Fruit fly (Drosophila melanogaster) whole organism, embryonic: ENCODE results near the gene CG3652.

Experiments
- Antp ChIP-seq: fragments of 200-800 bp; sonication (Bioruptor generic); optimal IDR thresholded peaks from 3 replicates; lab custom pipeline; 2016; ENCODE audit warnings: missing biosample characterization, missing genetic modification characterization
- CG11695 ChIP-seq: fragments of 200-800 bp; sonication (Bioruptor generic); IDR thresholded peaks from 3 replicates; pipeline ENCODE4 v1.3.6; 2022; ENCODE audit warnings: missing biosample characterization, missing genetic modification characterization
- CG12391 ChIP-seq: fragments of 200-800 bp; sonication (Bioruptor generic); optimal IDR thresholded peaks from 3 replicates; lab custom pipeline; 2018; ENCODE audit warnings: missing biosample characterization, mild to moderate bottlenecking, missing genetic modification characterization, moderate library complexity
- CG1603 ChIP-seq: fragments of 200-800 bp; sonication (Bioruptor generic); optimal IDR thresholded peaks from 2 replicates; lab custom pipeline; 2019; ENCODE audit warnings: missing biosample characterization, mild to moderate bottlenecking, missing genetic modification characterization, moderate library complexity
- CG17359 ChIP-seq: fragments of 200-800 bp; sonication (Bioruptor generic); optimal IDR thresholded peaks from 3 replicates; lab custom pipeline; 2018; ENCODE audit warnings: missing biosample characterization, mild to moderate bottlenecking, missing genetic modification characterization, moderate library complexity
- CG18599 ChIP-seq: fragments of 200-800 bp; sonication (Bioruptor generic); optimal IDR thresholded peaks from 3 replicates; lab custom pipeline; 2017; ENCODE audit warnings: missing biosample characterization, missing genetic modification characterization, mild to moderate bottlenecking, moderate library complexity, missing genetic modification reagents
- CG31224 ChIP-seq: fragments of 200-800 bp; sonication (Bioruptor generic); IDR thresholded peaks from 2 replicates; pipeline ENCODE4 v1.3.6; 2022; ENCODE audit warnings: missing biosample characterization, missing genetic modification characterization
- CG31441 ChIP-seq: fragments of 200-800 bp; sonication (Bioruptor generic); IDR thresholded peaks from 2 replicates; pipeline ENCODE4 v1.3.6; 2022; ENCODE audit warnings: missing biosample characterization, missing genetic modification characterization
- CG33213 ChIP-seq: fragments of 200-800 bp; sonication (Bioruptor generic); optimal IDR thresholded peaks from 3 replicates; lab custom pipeline; 2016; ENCODE audit warnings: missing biosample characterization, missing genetic modification characterization
- CG34376 ChIP-seq: fragments of 200-800 bp; sonication (Bioruptor generic); optimal IDR thresholded peaks from 2 replicates; lab custom pipeline; 2018; ENCODE audit warnings: missing biosample characterization, mild to moderate bottlenecking, missing genetic modification characterization
- CG4328 ChIP-seq: fragments of 200-800 bp; sonication (Bioruptor generic); optimal IDR thresholded peaks from 3 replicates; lab custom pipeline; 2017; ENCODE audit warnings: missing biosample characterization, missing genetic modification reagents, missing genetic modification characterization
- CG43689 ChIP-seq: fragments of 200-800 bp; sonication (Bioruptor generic); IDR thresholded peaks from 2 replicates; pipeline ENCODE4 v1.3.6; 2022; ENCODE audit warnings: missing biosample characterization, missing genetic modification characterization
- CG4404 ChIP-seq: fragments of 200-800 bp; sonication (Bioruptor generic); IDR thresholded peaks from 2 replicates; pipeline ENCODE4 v1.3.6; 2022; ENCODE audit warnings: missing biosample characterization, missing genetic modification characterization
- CG4424 ChIP-seq: fragments of 200-800 bp; sonication (Bioruptor generic); optimal IDR thresholded peaks from 3 replicates; lab custom pipeline; 2016; ENCODE audit warnings: missing biosample characterization, missing genetic modification characterization
- CG5245 ChIP-seq: fragments of 200-800 bp; sonication (Bioruptor generic); optimal IDR thresholded peaks from 3 replicates; lab custom pipeline; 2016; ENCODE audit warnings: missing biosample characterization, missing genetic modification characterization
- CG5953 ChIP-seq: fragments of 200-800 bp; sonication (Bioruptor generic); IDR thresholded peaks from 2 replicates; pipeline ENCODE4 v1.3.6; 2022; ENCODE audit warnings: missing biosample characterization, missing genetic modification characterization
- CG6854 ChIP-seq: fragments of 200-800 bp; sonication (Bioruptor generic); optimal IDR thresholded peaks from 3 replicates; lab custom pipeline; 2017; ENCODE audit warnings: missing biosample characterization, mild to moderate bottlenecking, missing genetic modification characterization
- CG7357 ChIP-seq: fragments of 200-800 bp; sonication (Bioruptor generic); IDR thresholded peaks from 3 replicates; pipeline ENCODE4 v1.3.6; 2022; ENCODE audit warnings: missing biosample characterization, missing genetic modification characterization
- CG8944 ChIP-seq: fragments of 200-800 bp; sonication (Bioruptor generic); optimal IDR thresholded peaks from 3 replicates; lab custom pipeline; 2016; ENCODE audit warnings: missing biosample characterization, missing genetic modification characterization
- CG9876 ChIP-seq: fragments of 200-800 bp; sonication (Bioruptor generic); optimal IDR thresholded peaks from 2 replicates; lab custom pipeline; 2016; ENCODE audit warnings: missing biosample characterization, missing genetic modification characterization
- D ChIP-seq, 2 experiments: fragments of 200-800 bp in 1 of 2; fragments of >200 bp in 1 of 2; sonication (Bioruptor generic) in 1 of 2; optimal IDR thresholded peaks; 2 replicates in 1 of 2; 3 replicates in 1 of 2; lab custom pipeline; 2017; ENCODE audit warnings: mild to moderate bottlenecking in 1 of 2, missing biosample characterization in 1 of 2, missing genetic modification characterization in 1 of 2, missing genetic modification reagents in 1 of 2
- Dbx ChIP-seq: fragments of 200-800 bp; sonication (Bioruptor generic); IDR thresholded peaks from 3 replicates; pipeline ENCODE4 v1.3.6; 2022; ENCODE audit warnings: missing biosample characterization, missing genetic modification characterization
- Doc2 ChIP-seq: fragments of 200-800 bp; sonication (Bioruptor generic); IDR thresholded peaks from 2 replicates; pipeline ENCODE4 v1.3.6; 2022; ENCODE audit warnings: missing biosample characterization, missing genetic modification characterization
- Doc3 ChIP-seq: fragments of 200-800 bp; sonication (Bioruptor generic); IDR thresholded peaks from 3 replicates; pipeline ENCODE4 v1.3.6; 2022; ENCODE audit warnings: missing biosample characterization, missing genetic modification characterization; ENCODE audit not compliant: partially characterized antibody
- Eip74EF ChIP-seq, 2 experiments: fragments of 200-800 bp in 1 of 2; fragments of >200 bp in 1 of 2; sonication (Bioruptor generic) in 1 of 2; optimal IDR thresholded peaks; 2 replicates each; lab custom pipeline; 2017 to 2019; ENCODE audit warnings: missing biosample characterization in 2 of 2, missing genetic modification characterization in 2 of 2, mild to moderate bottlenecking in 1 of 2, moderate library complexity in 1 of 2
- Kr ChIP-seq: fragments of 200-800 bp; sonication (Bioruptor generic); optimal IDR thresholded peaks from 2 replicates; lab custom pipeline; 2017; ENCODE audit warnings: missing biosample characterization, mild to moderate bottlenecking, missing genetic modification characterization
- NC2α ChIP-seq: fragments of 200-800 bp; sonication (Bioruptor generic); optimal IDR thresholded peaks from 2 replicates; lab custom pipeline; 2016; ENCODE audit warnings: missing biosample characterization, missing genetic modification characterization
- Sin3A ChIP-seq: fragments of >200 bp; optimal IDR thresholded peaks from 2 replicates; lab custom pipeline; 2018
- br ChIP-seq: fragments of >200 bp; optimal IDR thresholded peaks from 2 replicates; lab custom pipeline; 2017
- ci ChIP-seq: fragments of 200-800 bp; sonication (Bioruptor generic); IDR thresholded peaks from 3 replicates; pipeline ENCODE4 v1.3.6; 2022; ENCODE audit warnings: missing biosample characterization, missing genetic modification characterization
- corto ChIP-seq: fragments of 200-800 bp; sonication (Bioruptor generic); optimal IDR thresholded peaks from 2 replicates; lab custom pipeline; 2016; ENCODE audit warnings: missing biosample characterization, mild to moderate bottlenecking, missing genetic modification characterization, moderate library complexity
- danr ChIP-seq: fragments of 200-800 bp; sonication (Bioruptor generic); IDR thresholded peaks from 2 replicates; pipeline ENCODE4 v1.3.6; 2022; ENCODE audit warnings: missing biosample characterization, missing genetic modification characterization
- dpn ChIP-seq, 2 experiments: fragments of 200-800 bp; sonication (Bioruptor generic); optimal IDR thresholded peaks; 3 replicates each; lab custom pipeline; 2016; ENCODE audit warnings: missing biosample characterization in 2 of 2, missing genetic modification characterization in 2 of 2
- exex ChIP-seq: fragments of 200-800 bp; sonication (Bioruptor generic); optimal IDR thresholded peaks from 4 replicates; lab custom pipeline; 2018; ENCODE audit warnings: missing biosample characterization, mild to moderate bottlenecking, missing genetic modification characterization, moderate library complexity
- fd64A ChIP-seq: fragments of 200-800 bp; sonication (Bioruptor generic); optimal IDR thresholded peaks from 3 replicates; lab custom pipeline; 2018; ENCODE audit warnings: missing biosample characterization, mild to moderate bottlenecking, missing genetic modification characterization
- grn ChIP-seq: fragments of 200-800 bp; sonication (Bioruptor generic); optimal IDR thresholded peaks from 3 replicates; lab custom pipeline; 2017; ENCODE audit warnings: missing biosample characterization, missing genetic modification characterization
- gsb ChIP-seq: fragments of 200-800 bp; sonication (Bioruptor generic); IDR thresholded peaks from 2 replicates; pipeline ENCODE4 v1.3.6; 2022; ENCODE audit warnings: missing biosample characterization, missing genetic modification characterization
- ind ChIP-seq: fragments of 200-800 bp; sonication (Bioruptor generic); optimal IDR thresholded peaks from 3 replicates; lab custom pipeline; 2016; ENCODE audit warnings: missing biosample characterization, missing genetic modification characterization
- kni ChIP-seq: fragments of 200-800 bp; sonication (Bioruptor generic); optimal IDR thresholded peaks from 3 replicates; lab custom pipeline; 2017; ENCODE audit warnings: mild to moderate bottlenecking, missing biosample characterization, missing genetic modification reagents, missing genetic modification characterization
- lmd ChIP-seq: fragments of 200-800 bp; sonication (Bioruptor generic); IDR thresholded peaks from 2 replicates; pipeline ENCODE4 v1.3.6; 2022; ENCODE audit warnings: missing biosample characterization, missing genetic modification characterization
- nau ChIP-seq: fragments of 200-800 bp; sonication (Bioruptor generic); optimal IDR thresholded peaks from 3 replicates; lab custom pipeline; 2017; ENCODE audit warnings: missing biosample characterization, mild to moderate bottlenecking, missing genetic modification characterization, missing genetic modification reagents
- pan ChIP-seq, 4 experiments: fragments of >200 bp in 3 of 4; fragments of 200-800 bp in 1 of 4; sonication (Bioruptor generic) in 1 of 4; optimal IDR thresholded peaks in 3 of 4; IDR thresholded peaks in 1 of 4; 2 replicates each; pipeline versions ENCODE4 v1.3.6 to Lab custom; 2017 to 2022; ENCODE audit warnings: missing biosample characterization in 2 of 4, missing genetic modification characterization in 2 of 4, mixed read lengths in 1 of 4
- pita ChIP-seq: fragments of 200-800 bp; sonication (Bioruptor generic); optimal IDR thresholded peaks from 2 replicates; lab custom pipeline; 2017; ENCODE audit warnings: missing biosample characterization, mild to moderate bottlenecking, missing genetic modification characterization
- salm ChIP-seq: fragments of 200-800 bp; sonication (Bioruptor generic); optimal IDR thresholded peaks from 2 replicates; lab custom pipeline; 2018; ENCODE audit warnings: missing biosample characterization, mild to moderate bottlenecking, missing genetic modification characterization
- sens ChIP-seq: fragments of 200-800 bp; sonication (Bioruptor generic); peaks from one replicate; lab custom pipeline; 2016; ENCODE audit warnings: missing biosample characterization, missing genetic modification characterization
- sim ChIP-seq: fragments of 200-800 bp; sonication (Bioruptor generic); IDR thresholded peaks from 2 replicates; pipeline ENCODE4 v1.3.6; 2022; ENCODE audit warnings: missing biosample characterization, missing genetic modification characterization
- sob ChIP-seq: fragments of 200-800 bp; sonication (Bioruptor generic); IDR thresholded peaks from 2 replicates; pipeline ENCODE4 v1.3.6; 2022; ENCODE audit warnings: missing biosample characterization, missing genetic modification characterization
- ssp ChIP-seq: fragments of 200-800 bp; sonication (Bioruptor generic); IDR thresholded peaks from 2 replicates; pipeline ENCODE4 v1.3.6; 2022; ENCODE audit warnings: missing biosample characterization, missing genetic modification characterization
- tap ChIP-seq: fragments of 200-800 bp; optimal IDR thresholded peaks from 3 replicates; lab custom pipeline; 2019; ENCODE audit warnings: missing biosample characterization, mild to moderate bottlenecking, missing genetic modification characterization, moderate library complexity
- zen2 ChIP-seq: fragments of 200-800 bp; sonication (Bioruptor generic); IDR thresholded peaks from 3 replicates; pipeline ENCODE4 v1.3.6; 2022; ENCODE audit warnings: missing biosample characterization, missing genetic modification characterization; ENCODE audit not compliant: partially characterized antibody

Gene CG3652

dm6 chr2L:4372802-4373570 is 20.7 kb downstream of the CG3652 start (continued):
- no peak for TF ChIP-seq CG17359 (tag; lab: Kevin White, UChicago)
- no peak for TF ChIP-seq D (optimal IDR thresholded peaks at IDR 0.05; lab: Kevin White, UChicago)
- TF ChIP-seq D (GFP tag; optimal IDR thresholded peaks at IDR 0.05; lab: Kevin White, UChicago), result no peak
- no peak for TF ChIP-seq Sin3A (lab: Kevin White, UChicago)
- TF ChIP-seq corto (GFP tag; lab: Kevin White, UChicago), result no peak
- TF ChIP-seq CG7357 (GFP tag; lab: Robert Waterston, UW), result no peak
- no peak for TF ChIP-seq br (lab: Kevin White, UChicago)
- TF ChIP-seq dpn (GFP tag; optimal IDR thresholded peaks at IDR 0.05; lab: Kevin White, UChicago), result no peak
- no peak for TF ChIP-seq CG43689 (GFP tag; lab: Robert Waterston, UW)
- TF ChIP-seq exex, result peak; percentile 44
- TF ChIP-seq CG31441, result no peak
- no peak for TF ChIP-seq CG9876 (GFP tag; lab: Kevin White, UChicago)
- no peak for TF ChIP-seq CG34376 (GFP tag; lab: Kevin White, UChicago)
- no peak for TF ChIP-seq CG31224 (GFP tag; lab: Robert Waterston, UW)
- TF ChIP-seq pita (GFP tag; lab: Kevin White, UChicago), result no peak
- TF ChIP-seq nau, result no peak
- no peak for TF ChIP-seq gsb (GFP tag; lab: Robert Waterston, UW)
- no peak for TF ChIP-seq ssp (GFP tag; lab: Robert Waterston, UW)
- TF ChIP-seq CG5953 (GFP tag; lab: Robert Waterston, UW), result no peak
- TF ChIP-seq CG4424 (GFP tag; lab: Kevin White, UChicago), result no peak
- no peak for TF ChIP-seq CG5245
- no peak for TF ChIP-seq Antp (GFP tag; lab: Kevin White, UChicago)
- TF ChIP-seq Eip74EF (GFP tag; optimal IDR thresholded peaks at IDR 0.05; lab: Kevin White, UChicago), result no peak
- no peak for TF ChIP-seq CG33213 (GFP tag; lab: Kevin White, UChicago)
- TF ChIP-seq tap (tag; lab: Kevin White, UChicago), result no peak
- TF ChIP-seq ind, result no peak
- no peak for TF ChIP-seq CG11695 (GFP tag; lab: Robert Waterston, UW)
- no peak for TF ChIP-seq CG6854 (GFP tag; lab: Kevin White, UChicago)
- no peak for TF ChIP-seq sob (GFP tag; lab: Robert Waterston, UW)
- TF ChIP-seq CG18599 (GFP tag; lab: Kevin White, UChicago), result no peak
- peak; percentile 95 for TF ChIP-seq grn (GFP tag; lab: Kevin White, UChicago)
- no peak for TF ChIP-seq Kr
- no peak for TF ChIP-seq Doc2 (GFP tag; lab: Robert Waterston, UW)
- no peak for TF ChIP-seq lmd (GFP tag; lab: Robert Waterston, UW)
- no peak for TF ChIP-seq CG8944
- no peak for TF ChIP-seq CG4328 (GFP tag; lab: Kevin White, UChicago)
- no peak for TF ChIP-seq NC2α
- no peak for TF ChIP-seq Doc3 (GFP tag; lab: Robert Waterston, UW)
- TF ChIP-seq zen2 (GFP tag; lab: Robert Waterston, UW), result no peak
- no peak for TF ChIP-seq salm (tag; lab: Kevin White, UChicago)
- TF ChIP-seq ci (GFP tag; lab: Robert Waterston, UW), result no peak
- TF ChIP-seq sim (GFP tag; lab: Robert Waterston, UW), result no peak
- no peak for TF ChIP-seq pan (optimal IDR thresholded peaks at IDR 0.05; lab: Kevin White, UChicago)
- no peak for TF ChIP-seq pan (GFP tag; optimal IDR thresholded peaks at IDR 0.05 in 1 of 2, IDR thresholded peaks at IDR 0.05 in 1 of 2)
- no peak for TF ChIP-seq danr
- TF ChIP-seq CG12391, result no peak
- TF ChIP-seq kni (GFP tag; lab: Kevin White, UChicago), result no peak
- no peak for TF ChIP-seq fd64A
- no peak for TF ChIP-seq CG4404
- no peak for TF ChIP-seq CG1603 (tag; lab: Kevin White, UChicago)
- TF ChIP-seq sens, result peak; percentile 54
- TF ChIP-seq Dbx (GFP tag; lab: Robert Waterston, UW), result no peak
